Fruit fly (Drosophila melanogaster): ENCODE measurements around the gene CG32228.

CG32228 gene

dm6 chr3L:20302081-20302630 lies 36.5 kb downstream of the CG32228 start, which contains the start of gene Pex23 (continued):
- TF ChIP-seq nom (GFP tag; optimal IDR thresholded peaks at IDR 0.05) (no peak), dmrt11E (tag; optimal IDR thresholded peaks at IDR 0.05) (peak; percentile 77), HLHmδ (GFP tag; optimal IDR thresholded peaks at IDR 0.05) (no peak), ssp (GFP tag; IDR thresholded peaks at IDR 0.05) (peak; percentile 89), Ravus (GFP tag; IDR thresholded peaks at IDR 0.05) (peak; percentile 51), CG43689 (GFP tag; IDR thresholded peaks at IDR 0.05) (0 out of 2 replicates have a peak, but pooled peaks have one; percentile 16), CG2202 (tag; optimal IDR thresholded peaks at IDR 0.05) (peak; percentile 49), CG3726 (GFP tag; IDR thresholded peaks at IDR 0.05) (0 out of 3 replicates have a peak, but pooled peaks have one; percentile 53), yki (optimal IDR thresholded peaks at IDR 0.05) (no peak), PHDP (tag; optimal IDR thresholded peaks at IDR 0.05) (peak; percentile 71), unc-4 (GFP tag; IDR thresholded peaks at IDR 0.05; ENCODE audit: partially characterized antibody) (peak; percentile 99), Sry-δ (GFP tag; optimal IDR thresholded peaks at IDR 0.05) (peak; percentile 98), Ets65A (GFP tag) (peak; percentile 96), CG9932 (GFP tag; IDR thresholded peaks at IDR 0.05) (peak; percentile 93), CG8281 (tag; optimal IDR thresholded peaks at IDR 0.05) (peak; percentile 20), usp (GFP tag; optimal IDR thresholded peaks at IDR 0.05) (no peak), rib (GFP tag; IDR thresholded peaks at IDR 0.05) (peak; percentile 99), Dip2 (GFP tag; IDR thresholded peaks at IDR 0.05) (0 out of 2 replicates have a peak, but pooled peaks have one; percentile 19), Dll (GFP tag; IDR thresholded peaks at IDR 0.05; ENCODE audit: partially characterized antibody) (peak; percentile 99), CG11085 (GFP tag; IDR thresholded peaks at IDR 0.05) (peak; percentile 74), CG17912 (GFP tag; optimal IDR thresholded peaks at IDR 0.05) (peak; percentile 23), CG34422 (GFP tag; IDR thresholded peaks at IDR 0.05) (peak; percentile 87), CG12236 (GFP tag; optimal IDR thresholded peaks at IDR 0.05) (no peak), CG17829 (tag; optimal IDR thresholded peaks at IDR 0.05) (peak; percentile 87), CG4328 (GFP tag; optimal IDR thresholded peaks at IDR 0.05) (no peak), Hr39 (optimal IDR thresholded peaks at IDR 0.05) (no peak), CG4404 (GFP tag; IDR thresholded peaks at IDR 0.05) (peak; percentile 81), Poxn (GFP tag; IDR thresholded peaks at IDR 0.05) (no peak), sug (tag; optimal IDR thresholded peaks at IDR 0.05) (peak; percentile 88), cwo (GFP tag; optimal IDR thresholded peaks at IDR 0.05) (peak; percentile 41), Gsc (GFP tag; IDR thresholded peaks at IDR 0.05) (no peak), CG9215 (GFP tag; IDR thresholded peaks at IDR 0.05) (peak; percentile 84), Scr (GFP tag; IDR thresholded peaks at IDR 0.05; ENCODE audit: partially characterized antibody) (peak; percentile 99), Hr3 (GFP tag; optimal IDR thresholded peaks at IDR 0.05) (peak; percentile 88), Asciz (GFP tag; optimal IDR thresholded peaks at IDR 0.05) (no peak), CG7357 (GFP tag; IDR thresholded peaks at IDR 0.05) (peak; percentile 95), CG3065 (GFP tag; optimal IDR thresholded peaks at IDR 0.05) (peak; percentile 78), CG8765 (GFP tag; IDR thresholded peaks at IDR 0.05) (peak; percentile 81), tll (GFP tag; optimal IDR thresholded peaks at IDR 0.05) (peak; percentile 62 to 69), CG3163 (GFP tag; optimal IDR thresholded peaks at IDR 0.05) (peak; percentile 2), fd3F (GFP tag; optimal IDR thresholded peaks at IDR 0.05) (peak; percentile 67), NfI (GFP tag; optimal IDR thresholded peaks at IDR 0.05) (peak; percentile 81), CG30431 (GFP tag; optimal IDR thresholded peaks at IDR 0.05) (peak; percentile 42), CG2116 (GFP tag; optimal IDR thresholded peaks at IDR 0.05) (peak; percentile 86), ttk (GFP tag; IDR thresholded peaks at IDR 0.05) (peak; percentile 55; the same call in 1 of the 2 replicates), Nf-YC (tag; optimal IDR thresholded peaks at IDR 0.05) (peak; percentile 69), Sox100B (GFP tag; optimal IDR thresholded peaks at IDR 0.05) (no peak), E2f1 (GFP tag; IDR thresholded peaks at IDR 0.05) (peak; percentile 82), CG6175 (GFP tag; IDR thresholded peaks at IDR 0.05) (peak; percentile 43; the same call in 1 of the 3 replicates), nerfin-1 (tag; optimal IDR thresholded peaks at IDR 0.05) (peak; percentile 70), crol (GFP tag; IDR thresholded peaks at IDR 0.05) (no peak)
